Worm (Caenorhabditis elegans): ENCODE measurements around the gene arl-6.

Gene arl-6

ce11 chrIII:4850139-4850538 is 35.5 kb upstream of the arl-6 start, which contains the start of gene F26A1.1:
F26A1.1 (plus strand) TSS chrIII:4850507.
- TF ChIP-seq ztf-18 (tag; optimal IDR thresholded peaks at IDR 0.05): no peak
- TF ChIP-seq lin-54 (GFP tag; optimal IDR thresholded peaks at IDR 0.05): peak; percentile 21
- TF ChIP-seq tbx-9 (tag; optimal IDR thresholded peaks at IDR 0.05; ENCODE audit: borderline replicate concordance): no peak
- TF ChIP-seq madf-3 (GFP tag; IDR thresholded peaks at IDR 0.05): no peak
- TF ChIP-seq nhr-179 (tag; optimal IDR thresholded peaks at IDR 0.05): no peak
- TF ChIP-seq madf-10 (tag; optimal IDR thresholded peaks at IDR 0.05): no peak
- no peak for TF ChIP-seq sea-2 (GFP tag; IDR thresholded peaks at IDR 0.05)
- no peak for TF ChIP-seq ets-4 (GFP tag; optimal IDR thresholded peaks at IDR 0.05)
- no peak for TF ChIP-seq nhr-120 (GFP tag; IDR thresholded peaks at IDR 0.05)
- TF ChIP-seq ekl-4 (GFP tag; IDR thresholded peaks at IDR 0.05): no peak
- TF ChIP-seq hrde-1 (tag; optimal IDR thresholded peaks at IDR 0.05; ENCODE audit: borderline replicate concordance): no peak
- TF ChIP-seq Y67H2A.10 (GFP tag; conservative IDR thresholded peaks at IDR 0.05): no peak
- TF ChIP-seq aptf-3 (GFP tag; IDR thresholded peaks at IDR 0.05): no peak
- no peak for TF ChIP-seq ama-1 (optimal IDR thresholded peaks at IDR 0.05)
- no peak for TF ChIP-seq ama-1 (GFP tag; optimal IDR thresholded peaks at IDR 0.05)
- no peak for TF ChIP-seq attf-6 (GFP tag; IDR thresholded peaks at IDR 0.05)
- TF ChIP-seq dpl-1 (GFP tag; optimal IDR thresholded peaks at IDR 0.05): peak; percentile 14
- no peak for TF ChIP-seq madf-6 (GFP tag; IDR thresholded peaks at IDR 0.05)
- TF ChIP-seq lin-35 (GFP tag; optimal IDR thresholded peaks at IDR 0.05): peak in 1 of 3 experiments; percentile 29
- no peak for TF ChIP-seq ceh-58 (GFP tag; IDR thresholded peaks at IDR 0.05)
- TF ChIP-seq ztf-25 (GFP tag; IDR thresholded peaks at IDR 0.05): no peak
- TF ChIP-seq ceh-27 (GFP tag; optimal IDR thresholded peaks at IDR 0.05): no peak
- peak; percentile 4 for TF ChIP-seq efl-1 (GFP tag; optimal IDR thresholded peaks at IDR 0.05)
- no peak for TF ChIP-seq atf-7 (tag; optimal IDR thresholded peaks at IDR 0.05)
- no peak for TF ChIP-seq ZK185.1 (tag; optimal IDR thresholded peaks at IDR 0.05; ENCODE audit: poor library complexity, severe bottlenecking)
- no peak for TF ChIP-seq snpc-1.1 (tag; optimal IDR thresholded peaks at IDR 0.05; ENCODE audit: insufficient read depth)
- no peak for TF ChIP-seq F10E7.11 (tag; optimal IDR thresholded peaks at IDR 0.05)
- peak; percentile 43 for TF ChIP-seq lsl-1 (GFP tag; optimal IDR thresholded peaks at IDR 0.05)

- TF ChIP-seq gei-17 (GFP tag; optimal IDR thresholded peaks at IDR 0.05) (no peak), nhr-90 (tag; optimal IDR thresholded peaks at IDR 0.05) (no peak), nfya-2 (GFP tag; IDR thresholded peaks at IDR 0.05) (no peak), efl-1 (GFP tag; optimal IDR thresholded peaks at IDR 0.05) (no peak), Y95B8A.8 (GFP tag; IDR thresholded peaks at IDR 0.05) (no peak), Y53G8AR.9 (GFP tag; conservative IDR thresholded peaks at IDR 0.05) (no peak), ceh-100 (GFP tag; IDR thresholded peaks at IDR 0.05) (no peak), attf-5 (GFP tag; optimal IDR thresholded peaks at IDR 0.05) (peak; percentile 37), nhr-179 (tag; optimal IDR thresholded peaks at IDR 0.05) (no peak), ccch-3 (GFP tag; optimal IDR thresholded peaks at IDR 0.05) (no peak), F22D6.2 (tag; optimal IDR thresholded peaks at IDR 0.05) (no peak), rpc-1 (optimal IDR thresholded peaks at IDR 0.05) (no peak), rpc-1 (tag; optimal IDR thresholded peaks at IDR 0.05) (no peak), attf-3 (GFP tag; conservative IDR thresholded peaks at IDR 0.05) (no peak), snpc-1.1 (tag; optimal IDR thresholded peaks at IDR 0.05; ENCODE audit: insufficient read depth) (no peak), egl-44 (GFP tag; IDR thresholded peaks at IDR 0.05) (no peak), let-607 (tag; optimal IDR thresholded peaks at IDR 0.05) (peak in 1 of 2 experiments; percentile 25), F57C9.4 (tag; optimal IDR thresholded peaks at IDR 0.05) (no peak), zim-3 (tag; optimal IDR thresholded peaks at IDR 0.05) (no peak), ZK185.1 (tag; optimal IDR thresholded peaks at IDR 0.05; ENCODE audit: poor library complexity, severe bottlenecking) (no peak), hmg-1.2 (GFP tag; IDR thresholded peaks at IDR 0.05) (peak; percentile 32; the same call in 1 of the 2 replicates), snpc-4 (GFP tag; optimal IDR thresholded peaks at IDR 0.05) (no peak), snpc-4 (tag; optimal IDR thresholded peaks at IDR 0.05) (no peak), Y56A3A.18 (GFP tag; IDR thresholded peaks at IDR 0.05) (no peak), ztf-6 (GFP tag; IDR thresholded peaks at IDR 0.05) (no peak), rec-8 (tag; optimal IDR thresholded peaks at IDR 0.05) (no peak)
Observed at ce11 chrIII:4849739-4850138, 35.1 kb upstream of the arl-6 start, which contains the start of gene nonu-1. nonu-1 (minus strand) TSS chrIII:4849907.

All from whole organism, young adult.